Fruit fly (Drosophila melanogaster): ENCODE measurements around the gene Tsp66E.

Tsp66E gene

dm6 chr3L:8978678-8979413, 66.5 kb downstream of the Tsp66E start (continued):
- no peak for TF ChIP-seq ham (GFP tag; IDR thresholded peaks at IDR 0.05)
- no peak for TF ChIP-seq CG8944 (GFP tag; optimal IDR thresholded peaks at IDR 0.05)
- no peak for TF ChIP-seq CG9817 (tag; optimal IDR thresholded peaks at IDR 0.05)
- TF ChIP-seq Side (GFP tag; optimal IDR thresholded peaks at IDR 0.05), result no peak
- peak; percentile 30; the same call in 1 of the 3 replicates for TF ChIP-seq ase (GFP tag; IDR thresholded peaks at IDR 0.05)
- TF ChIP-seq ci (GFP tag; IDR thresholded peaks at IDR 0.05), result peak; percentile 63
- TF ChIP-seq mld (GFP tag; IDR thresholded peaks at IDR 0.05; ENCODE audit: partially characterized antibody), result no peak
- no peak for TF ChIP-seq CG6175 (GFP tag; IDR thresholded peaks at IDR 0.05)
- TF ChIP-seq CG34422 (GFP tag; IDR thresholded peaks at IDR 0.05), result peak; percentile 84; the same call in 1 of the 3 replicates
- no peak for TF ChIP-seq CG2116 (GFP tag; optimal IDR thresholded peaks at IDR 0.05)
- no peak for TF ChIP-seq br (optimal IDR thresholded peaks at IDR 0.05)
- no peak for TF ChIP-seq ap (GFP tag; IDR thresholded peaks at IDR 0.05)
- no peak for TF ChIP-seq CG11398 (GFP tag; optimal IDR thresholded peaks at IDR 0.05)
- TF ChIP-seq btn (GFP tag; optimal IDR thresholded peaks at IDR 0.05), result no peak
- no peak for TF ChIP-seq CG43689 (GFP tag; IDR thresholded peaks at IDR 0.05)
- TF ChIP-seq CG10959 (GFP tag; IDR thresholded peaks at IDR 0.05), result no peak
- TF ChIP-seq CG6765 (GFP tag; optimal IDR thresholded peaks at IDR 0.05), result no peak
- no peak for TF ChIP-seq CG12659 (GFP tag; optimal IDR thresholded peaks at IDR 0.05)
- TF ChIP-seq CG10147 (GFP tag; optimal IDR thresholded peaks at IDR 0.05), result no peak
- TF ChIP-seq HLH3B (GFP tag; IDR thresholded peaks at IDR 0.05), result peak; percentile 32; the same call in 1 of the 2 replicates
- TF ChIP-seq nmo (GFP tag; optimal IDR thresholded peaks at IDR 0.05), result peak; percentile 22
- TF ChIP-seq CG5953 (GFP tag; IDR thresholded peaks at IDR 0.05), result 0 out of 2 replicates have a peak, but pooled peaks have one; percentile 24
- TF ChIP-seq MBD-R2 (GFP tag; IDR thresholded peaks at IDR 0.05), result no peak
- no peak for TF ChIP-seq CG15011 (GFP tag; optimal IDR thresholded peaks at IDR 0.05)
- no peak for TF ChIP-seq CG3281 (GFP tag; optimal IDR thresholded peaks at IDR 0.05)
- no peak for TF ChIP-seq CG4328 (GFP tag; optimal IDR thresholded peaks at IDR 0.05)
- no peak for TF ChIP-seq CG6654 (GFP tag; optimal IDR thresholded peaks at IDR 0.05)
- TF ChIP-seq sqz (GFP tag; optimal IDR thresholded peaks at IDR 0.05), result no peak
- TF ChIP-seq tap (tag; optimal IDR thresholded peaks at IDR 0.05), result no peak
- TF ChIP-seq Atf3 (GFP tag; optimal IDR thresholded peaks at IDR 0.05), result no peak
- TF ChIP-seq HLHmδ (GFP tag; optimal IDR thresholded peaks at IDR 0.05), result no peak
- 0 out of 3 replicates have a peak, but pooled peaks have one; percentile 25 for TF ChIP-seq otp (GFP tag; IDR thresholded peaks at IDR 0.05)
- TF ChIP-seq NC2α (GFP tag; optimal IDR thresholded peaks at IDR 0.05), result no peak
- TF ChIP-seq Vsx1 (GFP tag; optimal IDR thresholded peaks at IDR 0.05), result no peak
- TF ChIP-seq pita (GFP tag; optimal IDR thresholded peaks at IDR 0.05), result no peak
- no peak for TF ChIP-seq ash1 (GFP tag; optimal IDR thresholded peaks at IDR 0.05)
- TF ChIP-seq CG6683 (GFP tag; optimal IDR thresholded peaks at IDR 0.05), result no peak
- TF ChIP-seq CG1233 (GFP tag; optimal IDR thresholded peaks at IDR 0.05), result no peak
- 0 out of 2 replicates have a peak, but pooled peaks have one; percentile 51 for TF ChIP-seq sna (GFP tag; IDR thresholded peaks at IDR 0.05; ENCODE audit: partially characterized antibody)
- no peak for TF ChIP-seq CG6791 (GFP tag; IDR thresholded peaks at IDR 0.05; ENCODE audit: partially characterized antibody)
- no peak for TF ChIP-seq CG4424 (GFP tag; optimal IDR thresholded peaks at IDR 0.05)
- TF ChIP-seq unc-4 (GFP tag; IDR thresholded peaks at IDR 0.05; ENCODE audit: partially characterized antibody), result peak; percentile 44
- TF ChIP-seq tup (GFP tag; optimal IDR thresholded peaks at IDR 0.05), result no peak
- no peak for TF ChIP-seq Deaf1 (tag; optimal IDR thresholded peaks at IDR 0.05)
- no peak for TF ChIP-seq CG8924 (tag; optimal IDR thresholded peaks at IDR 0.05)
- TF ChIP-seq sisA (GFP tag; IDR thresholded peaks at IDR 0.05), result peak; percentile 33; the same call in 1 of the 2 replicates
- no peak for TF ChIP-seq gfzf (GFP tag; optimal IDR thresholded peaks at IDR 0.05)
- TF ChIP-seq gsb-n (tag; optimal IDR thresholded peaks at IDR 0.05), result no peak
- no peak for TF ChIP-seq CG32532 (GFP tag; IDR thresholded peaks at IDR 0.05)
- TF ChIP-seq CG4707 (GFP tag; optimal IDR thresholded peaks at IDR 0.05), result no peak
